Worm (Caenorhabditis elegans) whole organism, L2 larva: ENCODE measurements around the gene Y75B12B.11.
A peak's percentile ranks its signal among the peaks of the same experiment; 100 is the strongest.

Source experiments
- R02D3.7 ChIP-seq: fragments of 150-350 bp; optimal IDR thresholded peaks from 2 replicates; lab custom pipeline; 2014; ENCODE audit warnings: missing biosample characterization, missing genetic modification characterization
- ZK546.5 ChIP-seq: sonication (generic microtip); optimal IDR thresholded peaks from 2 replicates; lab custom pipeline; 2017; ENCODE audit warnings: missing biosample characterization, missing genetic modification characterization
- alr-1 ChIP-seq: fragments of 150-350 bp; optimal IDR thresholded peaks from 2 replicates; lab custom pipeline; 2014; ENCODE audit warnings: missing biosample characterization, missing genetic modification characterization
- aly-2 ChIP-seq: fragments of 150-350 bp; optimal IDR thresholded peaks from 2 replicates; lab custom pipeline; 2014; ENCODE audit warnings: missing biosample characterization, missing genetic modification characterization
- blmp-1 ChIP-seq: sonication (generic microtip); optimal IDR thresholded peaks from 2 replicates; lab custom pipeline; 2017; ENCODE audit warnings: missing genetic modification characterization, mild to moderate bottlenecking, missing compliant biosample characterization, antibody characterized with exemption, moderate library complexity; ENCODE audit not compliant: insufficient read depth
- ceh-16 ChIP-seq: fragments of 150-350 bp; optimal IDR thresholded peaks from 2 replicates; lab custom pipeline; 2014; ENCODE audit warnings: missing biosample characterization, missing genetic modification characterization
- ceh-82 ChIP-seq: fragments of 150-350 bp; optimal IDR thresholded peaks from 2 replicates; lab custom pipeline; 2014; ENCODE audit warnings: missing biosample characterization, missing genetic modification characterization
- crh-2 ChIP-seq: sonication (generic microtip); optimal IDR thresholded peaks from 2 replicates; lab custom pipeline; 2017; ENCODE audit warnings: missing biosample characterization, missing genetic modification characterization
- dmd-4 ChIP-seq: sonication (generic microtip); optimal IDR thresholded peaks from 2 replicates; lab custom pipeline; 2017; ENCODE audit warnings: missing biosample characterization, missing genetic modification characterization
- egl-27 ChIP-seq: sonication (generic microtip); optimal IDR thresholded peaks from 3 replicates; lab custom pipeline; 2017; ENCODE audit warnings: missing biosample characterization, missing genetic modification reagents, missing genetic modification characterization
- elt-1 ChIP-seq: fragments of 150-350 bp; optimal IDR thresholded peaks from 2 replicates; lab custom pipeline; 2014; ENCODE audit warnings: missing biosample characterization, missing genetic modification characterization
- elt-3 ChIP-seq: sonication (generic microtip); optimal IDR thresholded peaks from 2 replicates; lab custom pipeline; 2017; ENCODE audit warnings: missing biosample characterization, missing genetic modification characterization
- fos-1 ChIP-seq: fragments of 150-350 bp; optimal IDR thresholded peaks from 2 replicates; lab custom pipeline; 2014; ENCODE audit warnings: missing biosample characterization, missing genetic modification characterization
- gmeb-1 ChIP-seq: fragments of 150-350 bp; optimal IDR thresholded peaks from 2 replicates; lab custom pipeline; 2014; ENCODE audit warnings: missing biosample characterization, missing genetic modification characterization
- lin-11 ChIP-seq: fragments of 150-350 bp; sonication (generic microtip); optimal IDR thresholded peaks from 2 replicates; lab custom pipeline; 2014; ENCODE audit warnings: missing biosample characterization, missing genetic modification characterization, inconsistent platforms, mixed read lengths
- lin-13 ChIP-seq: fragments of 150-350 bp; optimal IDR thresholded peaks from 2 replicates; lab custom pipeline; 2014; ENCODE audit warnings: missing biosample characterization, missing genetic modification reagents, missing genetic modification characterization
- lin-39 ChIP-seq: fragments of 150-350 bp; optimal IDR thresholded peaks from 2 replicates; lab custom pipeline; 2014; ENCODE audit warnings: missing biosample characterization, missing genetic modification reagents, missing genetic modification characterization
- mab-5 ChIP-seq: fragments of 150-350 bp; optimal IDR thresholded peaks from 2 replicates; lab custom pipeline; 2014; ENCODE audit warnings: missing biosample characterization, missing genetic modification characterization
- nhr-11 ChIP-seq: fragments of 150-350 bp; optimal IDR thresholded peaks from 2 replicates; lab custom pipeline; 2014; ENCODE audit warnings: missing biosample characterization, missing genetic modification characterization
- nhr-12 ChIP-seq: fragments of 150-350 bp; optimal IDR thresholded peaks from 2 replicates; lab custom pipeline; 2014; ENCODE audit warnings: missing biosample characterization, missing genetic modification characterization
- nhr-129 ChIP-seq: fragments of 150-350 bp; optimal IDR thresholded peaks from 2 replicates; lab custom pipeline; 2014; ENCODE audit warnings: missing biosample characterization, missing genetic modification characterization
- nhr-21 ChIP-seq: fragments of 150-350 bp; optimal IDR thresholded peaks from 2 replicates; lab custom pipeline; 2014; ENCODE audit warnings: missing biosample characterization, missing genetic modification characterization
- nhr-23 ChIP-seq: fragments of 150-350 bp; optimal IDR thresholded peaks from 2 replicates; lab custom pipeline; 2014; ENCODE audit warnings: missing biosample characterization, missing genetic modification reagents, missing genetic modification characterization
- nhr-237 ChIP-seq: fragments of 150-350 bp; optimal IDR thresholded peaks from 2 replicates; lab custom pipeline; 2014; ENCODE audit warnings: missing biosample characterization, missing genetic modification characterization
- nhr-77 ChIP-seq: fragments of 150-350 bp; optimal IDR thresholded peaks from 2 replicates; lab custom pipeline; 2014; ENCODE audit warnings: missing biosample characterization, missing genetic modification characterization
- sem-4 ChIP-seq: fragments of 150-350 bp; optimal IDR thresholded peaks from 2 replicates; lab custom pipeline; 2014; ENCODE audit warnings: missing biosample characterization, missing genetic modification reagents, missing genetic modification characterization
- sma-3 ChIP-seq: sonication (generic microtip); optimal IDR thresholded peaks from 2 replicates; lab custom pipeline; 2016; ENCODE audit warnings: missing genetic modification reagents, missing genetic modification characterization, missing compliant biosample characterization
- sma-9 ChIP-seq, 2 experiments: fragments of 150-350 bp in 1 of 2; sonication (generic microtip) in 1 of 2; optimal IDR thresholded peaks; 2 replicates each; lab custom pipeline; 2014 to 2016; ENCODE audit warnings: missing genetic modification characterization in 2 of 2, mild to moderate bottlenecking in 1 of 2, missing biosample characterization in 1 of 2, missing compliant biosample characterization in 1 of 2, missing genetic modification reagents in 1 of 2, moderate library complexity in 1 of 2
- snpc-4 ChIP-seq: fragments of 150-350 bp; optimal IDR thresholded peaks from 2 replicates; lab custom pipeline; 2014; ENCODE audit warnings: missing biosample characterization, missing genetic modification characterization
- unc-39 ChIP-seq: fragments of 150-350 bp; optimal IDR thresholded peaks from 2 replicates; lab custom pipeline; 2014; ENCODE audit warnings: missing biosample characterization, missing genetic modification characterization
- unc-55 ChIP-seq: fragments of 150-350 bp; sonication (generic microtip); optimal IDR thresholded peaks from 3 replicates; lab custom pipeline; 2014; ENCODE audit warnings: missing biosample characterization, missing genetic modification reagents, missing genetic modification characterization
- zag-1 ChIP-seq: fragments of 150-350 bp; optimal IDR thresholded peaks from 2 replicates; lab custom pipeline; 2014; ENCODE audit warnings: missing biosample characterization, missing genetic modification characterization
- ztf-11 ChIP-seq: sonication (generic microtip); optimal IDR thresholded peaks from 2 replicates; lab custom pipeline; 2017; ENCODE audit warnings: missing biosample characterization, missing genetic modification characterization

The Y75B12B.11 gene

ce11 chrV:15226206-15226605, 35.1 kb downstream of the Y75B12B.11 start:
- TF ChIP-seq egl-27 (tag; lab: Kevin White, UChicago) = no peak
- TF ChIP-seq fos-1 (tag; lab: Kevin White, UChicago) = peak; percentile 74

DNA sequence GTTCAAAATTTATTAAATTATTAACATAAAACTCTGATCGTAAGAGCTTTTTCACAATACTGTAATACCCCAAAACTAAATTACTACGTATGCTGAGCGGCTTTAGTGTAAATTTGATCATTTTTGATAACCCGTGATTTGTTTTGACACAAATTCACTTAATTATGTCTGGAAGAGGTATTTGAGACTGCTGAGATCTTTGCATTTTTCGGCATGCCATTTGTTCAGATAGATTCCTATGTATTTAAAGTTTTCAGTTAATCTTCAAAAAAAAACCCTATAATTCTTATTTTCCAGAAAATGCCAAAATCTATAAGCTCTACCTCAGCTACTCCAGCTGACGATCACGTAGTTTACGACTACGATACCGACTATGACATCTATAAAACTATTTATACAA, 39.1 kb downstream of the Y75B12B.11 start, which contains the start of gene srw-15:
Gene srw-15 (plus strand): TSS at position 301 of the 400 bp plus-strand sequence.
- TF ChIP-seq mab-5 = no peak
- TF ChIP-seq alr-1 (tag; lab: Kevin White, UChicago) = no peak
- no peak for TF ChIP-seq zag-1 (tag; lab: Kevin White, UChicago)
- TF ChIP-seq R02D3.7 = no peak
- no peak for TF ChIP-seq blmp-1 (tag; lab: Kevin White, UChicago)
- TF ChIP-seq sma-3 = no peak
- TF ChIP-seq lin-13 = no peak
- TF ChIP-seq elt-1 (tag; lab: Kevin White, UChicago) = no peak
- no peak for TF ChIP-seq egl-27 (tag; lab: Kevin White, UChicago)
- TF ChIP-seq dmd-4 (tag; lab: Kevin White, UChicago) = no peak
- TF ChIP-seq ceh-16 (tag; lab: Kevin White, UChicago) = no peak
- TF ChIP-seq crh-2 = no peak
- TF ChIP-seq sem-4 = no peak
- no peak for TF ChIP-seq unc-39 (tag; lab: Kevin White, UChicago)
- TF ChIP-seq ztf-11 (tag; lab: Kevin White, UChicago) = no peak
- no peak for TF ChIP-seq lin-39
- TF ChIP-seq nhr-129 (tag; lab: Kevin White, UChicago) = no peak
- TF ChIP-seq sma-9 (GFP tag; optimal IDR thresholded peaks at IDR 0.05; lab: Kevin White, UChicago) = no peak
- TF ChIP-seq sma-9 (tag; optimal IDR thresholded peaks at IDR 0.05; lab: Kevin White, UChicago) = no peak
- no peak for TF ChIP-seq ceh-82

ce11 chrV:15232200-15232599, 41.1 kb downstream of the Y75B12B.11 start, which contains the start of gene srw-13:
Gene srw-13 (plus strand): TSS chrV:15232500.
- TF ChIP-seq ZK546.5 (tag; lab: Kevin White, UChicago) (no peak), gmeb-1 (no peak), unc-39 (tag; lab: Kevin White, UChicago) (no peak), egl-27 (tag; lab: Kevin White, UChicago) (no peak)

DNA sequence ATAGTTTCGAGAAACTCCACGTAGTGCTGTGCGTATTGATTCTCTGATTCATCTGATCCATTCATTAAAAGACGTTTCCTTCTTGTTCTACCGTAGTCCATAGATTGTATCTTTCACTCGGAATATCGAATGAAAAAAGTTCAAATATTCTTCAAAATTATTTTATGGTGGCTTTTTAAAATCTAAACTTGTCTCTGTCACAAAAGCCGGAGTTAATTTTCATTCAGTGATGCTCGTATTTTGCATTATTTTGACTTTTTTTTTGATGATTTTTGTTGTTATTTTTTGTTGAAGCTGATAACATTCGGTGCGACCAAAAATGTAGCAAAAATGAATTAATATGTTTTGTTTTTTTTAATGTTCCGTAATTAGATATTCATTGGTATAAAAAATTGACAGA, 44.6 kb downstream of the Y75B12B.11 start, which contains the start of gene nhr-164:
Gene nhr-164 (minus strand): TSS at position 101 of the 400 bp plus-strand sequence.
- TF ChIP-seq nhr-237 (tag; lab: Kevin White, UChicago) (no peak), snpc-4 (tag; lab: Kevin White, UChicago) (no peak), gmeb-1 (no peak), zag-1 (tag; lab: Kevin White, UChicago) (no peak), nhr-23 (no peak), nhr-11 (tag; lab: Kevin White, UChicago) (no peak), lin-11 (no peak), sma-3 (no peak), crh-2 (no peak)

ce11 chrV:15238552-15238951, 47.5 kb downstream of the Y75B12B.11 start, which contains the start of gene srw-12:
Gene srw-12 (minus strand): TSS chrV:15238652.
- no peak for TF ChIP-seq fos-1 (tag; lab: Kevin White, UChicago)
- no peak for TF ChIP-seq nhr-11 (tag; lab: Kevin White, UChicago)
- TF ChIP-seq lin-39 = no peak

DNA sequence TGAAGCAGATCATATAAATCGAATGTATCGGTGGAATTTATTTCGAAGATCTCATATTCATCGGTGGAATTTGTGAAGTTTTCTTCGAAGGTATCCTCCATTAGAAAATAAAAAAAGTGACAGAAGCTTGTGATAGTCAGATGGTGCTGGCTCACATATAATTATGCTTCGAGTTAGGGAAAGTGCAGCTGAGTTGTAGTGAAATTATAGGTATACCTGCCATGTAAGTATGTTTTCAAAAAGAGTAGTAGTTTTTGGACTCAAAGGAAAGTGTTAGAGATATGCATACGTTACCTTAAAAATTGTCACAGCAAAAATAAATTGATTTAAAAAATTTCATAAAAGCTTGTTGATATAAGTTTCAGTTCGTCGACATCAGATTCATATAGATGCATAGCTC, 49.1 kb downstream of the Y75B12B.11 start, which contains the start of gene srw-11:
Gene srw-11 (minus strand): TSS at position 101 of the 400 bp plus-strand sequence.
- TF ChIP-seq nhr-23 = no peak
- TF ChIP-seq fos-1 (tag; lab: Kevin White, UChicago) = no peak
- no peak for TF ChIP-seq nhr-21
- no peak for TF ChIP-seq elt-3 (tag; lab: Kevin White, UChicago)
- no peak for TF ChIP-seq aly-2 (tag; lab: Kevin White, UChicago)
- TF ChIP-seq lin-39 = no peak
- TF ChIP-seq blmp-1 (tag; lab: Kevin White, UChicago) = no peak
- TF ChIP-seq nhr-12 (tag; lab: Kevin White, UChicago) = no peak
- TF ChIP-seq unc-55 = no peak
- TF ChIP-seq alr-1 (tag; lab: Kevin White, UChicago) = no peak
- no peak for TF ChIP-seq nhr-77 (tag; lab: Kevin White, UChicago)
